Worm (Caenorhabditis elegans) whole organism, mixed stage, embryonic: ENCODE results near the gene C26E1.2.

ENCODE experiments used
- bed-3 ChIP-seq: fragments of 200-800 bp; sonication (Bioruptor generic); optimal IDR thresholded peaks from 3 replicates; lab custom pipeline; 2018; ENCODE audit warnings: mild to moderate bottlenecking, missing genetic modification characterization, moderate library complexity, missing compliant biosample characterization
- blmp-1 ChIP-seq: fragments of 150-350 bp; optimal IDR thresholded peaks from 2 replicates; lab custom pipeline; 2014; ENCODE audit warnings: missing biosample characterization, missing genetic modification characterization
- ceh-43 ChIP-seq: fragments of 200-800 bp; sonication (Bioruptor generic); optimal IDR thresholded peaks from 2 replicates; lab custom pipeline; 2018; ENCODE audit warnings: mild to moderate bottlenecking, missing genetic modification characterization, moderate library complexity, missing compliant biosample characterization
- ceh-83 ChIP-seq: fragments of 200-800 bp; sonication (Bioruptor generic); optimal IDR thresholded peaks from 2 replicates; lab custom pipeline; 2018; ENCODE audit warnings: mild to moderate bottlenecking, missing genetic modification characterization, missing compliant biosample characterization
- drap-1 ChIP-seq: fragments of 200-800 bp; sonication (Bioruptor generic); optimal IDR thresholded peaks from 3 replicates; lab custom pipeline; 2018; ENCODE audit warnings: mild to moderate bottlenecking, missing genetic modification characterization, missing compliant biosample characterization
- elt-1 ChIP-seq: sonication (generic microtip); optimal IDR thresholded peaks from 2 replicates; lab custom pipeline; 2017; ENCODE audit warnings: missing genetic modification characterization, mild to moderate bottlenecking, missing compliant biosample characterization, antibody characterized with exemption, moderate library complexity, borderline replicate concordance; ENCODE audit not compliant: insufficient read depth
- lin-32 ChIP-seq: fragments of 200-800 bp; sonication (Bioruptor generic); optimal IDR thresholded peaks from 2 replicates; lab custom pipeline; 2018; ENCODE audit warnings: mild to moderate bottlenecking, missing genetic modification characterization, missing compliant biosample characterization
- lsy-2 ChIP-seq: fragments of 150-350 bp; optimal IDR thresholded peaks from 2 replicates; lab custom pipeline; 2014; ENCODE audit warnings: missing biosample characterization, missing genetic modification characterization
- nhr-237 ChIP-seq: fragments of 150-350 bp; optimal IDR thresholded peaks from 2 replicates; lab custom pipeline; 2014; ENCODE audit warnings: missing biosample characterization, missing genetic modification characterization
- nhr-28 ChIP-seq: fragments of 150-350 bp; optimal IDR thresholded peaks from 2 replicates; lab custom pipeline; 2014; ENCODE audit warnings: missing biosample characterization, missing genetic modification characterization
- unc-120 ChIP-seq: sonication (generic microtip); optimal IDR thresholded peaks from 2 replicates; lab custom pipeline; 2017; ENCODE audit warnings: missing genetic modification characterization, missing compliant biosample characterization; ENCODE audit not compliant: poor library complexity, severe bottlenecking
- unc-62 ChIP-seq: fragments of 150-350 bp; optimal IDR thresholded peaks from 2 replicates; lab custom pipeline; 2014; ENCODE audit warnings: missing biosample characterization, missing genetic modification reagents, missing genetic modification characterization
- ztf-11 ChIP-seq: fragments of 150-350 bp; optimal IDR thresholded peaks from 2 replicates; lab custom pipeline; 2014; ENCODE audit warnings: missing biosample characterization, missing genetic modification characterization

DNA sequence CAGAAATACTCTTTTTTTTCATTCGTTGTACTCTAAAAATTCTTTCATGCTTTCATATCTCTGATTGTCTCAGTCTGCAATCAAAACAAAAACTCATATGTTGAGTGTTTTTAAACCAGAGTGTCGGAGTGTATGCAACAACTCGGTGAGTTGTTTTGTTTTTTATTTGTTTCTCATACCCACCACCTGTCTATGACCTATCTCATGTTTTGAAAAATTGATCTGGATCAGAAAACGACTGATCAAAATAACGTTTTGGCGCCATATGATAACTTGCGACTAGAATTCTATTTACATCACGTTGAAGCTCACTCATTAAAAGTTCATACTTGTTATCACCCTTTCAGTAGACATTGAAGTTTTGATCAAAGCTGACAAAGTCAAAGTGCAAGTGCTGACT is 6.2 kb upstream of the C26E1.2 start:
- TF ChIP-seq unc-62 (no peak), bed-3 (no peak), lsy-2 (no peak), ceh-43 (no peak), ztf-11 (tag; lab: Kevin White, UChicago) (no peak), ceh-83 (no peak), elt-1 (tag; lab: Kevin White, UChicago) (no peak), blmp-1 (tag; lab: Kevin White, UChicago) (no peak), nhr-28 (no peak), unc-120 (tag; lab: Kevin White, UChicago) (no peak), nhr-237 (tag; lab: Kevin White, UChicago) (no peak), drap-1 (GFP tag; lab: Kevin White, UChicago) (no peak), lin-32 (GFP tag; lab: Kevin White, UChicago) (no peak)
